Worm (Caenorhabditis elegans) whole organism, L4/young adult: ENCODE data around the gene kin-30.

Experiments
- W03F9.2 ChIP-seq: fragments of 150-350 bp; optimal IDR thresholded peaks from 2 replicates; lab custom pipeline; 2014; ENCODE audit warnings: missing biosample characterization, missing genetic modification characterization
- dao-5 ChIP-seq: sonication (generic microtip); optimal IDR thresholded peaks from 2 replicates; lab custom pipeline; 2016; ENCODE audit warnings: missing genotype, missing genetic modification characterization, moderate library complexity, missing compliant biosample characterization
- him-1 ChIP-seq: sonication (generic microtip); optimal IDR thresholded peaks from 2 replicates; lab custom pipeline; 2016; ENCODE audit warnings: missing genotype, missing genetic modification reagents, missing genetic modification characterization, missing compliant biosample characterization

Gene kin-30

DNA sequence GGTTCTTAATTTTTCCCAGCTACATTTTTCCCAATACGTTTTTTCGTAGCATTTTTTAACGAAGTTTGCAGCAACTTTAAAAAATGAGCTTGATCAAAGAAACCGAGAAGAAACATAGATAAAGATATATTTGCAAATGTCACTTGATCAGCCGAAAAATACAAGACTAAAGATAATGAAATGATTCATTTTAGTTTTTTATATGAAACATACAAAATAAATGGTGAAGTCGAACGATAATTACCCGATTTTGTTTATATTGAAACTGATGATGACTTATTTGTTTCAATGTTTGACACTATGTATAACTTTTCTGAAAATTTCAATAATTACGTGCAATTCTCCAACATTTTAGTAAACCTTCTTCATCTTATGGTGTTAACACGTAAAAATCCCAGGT, 23.7 kb downstream of the kin-30 start, which contains the start of gene srw-22:
srw-22 (plus strand) TSS at position 301 of the 400 bp plus-strand sequence.
- no peak for TF ChIP-seq him-1
- TF ChIP-seq dao-5 (tag; lab: Kevin White, UChicago), result no peak
- TF ChIP-seq W03F9.2, result no peak

- TF ChIP-seq him-1, result no peak
- TF ChIP-seq dao-5 (tag; lab: Kevin White, UChicago), result no peak
- TF ChIP-seq W03F9.2, result no peak
These were observed 27.7 kb downstream of the kin-30 start, which contains the start of gene T10H4.4 for ce11 chrV:15272263-15272662. Gene T10H4.4 (minus strand): TSS chrV:15272363.

DNA sequence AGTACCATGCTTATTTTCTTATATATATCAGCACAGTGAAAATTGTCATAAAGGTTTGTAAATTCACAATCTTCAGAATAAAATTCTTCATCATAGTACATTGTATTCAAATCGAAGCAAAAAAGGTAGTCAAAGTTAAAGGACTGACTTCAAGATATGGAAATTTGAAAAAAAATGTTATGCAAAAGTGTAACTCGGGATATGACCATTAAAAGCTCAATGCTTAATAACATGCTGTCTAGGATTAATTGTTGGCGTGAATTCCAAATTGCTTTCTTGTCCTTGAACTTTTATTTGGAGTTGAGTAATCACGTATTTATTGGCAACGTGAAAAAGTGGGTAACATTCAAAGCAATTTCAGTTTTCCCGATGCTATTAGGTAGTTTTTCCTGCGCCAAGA, 30.2 kb downstream of the kin-30 start, which contains the start of gene srw-16:
srw-16 (minus strand) TSS at position 101 of the 400 bp plus-strand sequence.
- TF ChIP-seq him-1 (no peak), dao-5 (tag; lab: Kevin White, UChicago) (no peak), W03F9.2 (no peak)

- TF ChIP-seq him-1 (no peak), W03F9.2 (no peak)
These were observed 32.4 kb downstream of the kin-30 start, which contains the start of gene srw-17 for ce11 chrV:15276915-15277314. Gene srw-17 (minus strand): TSS chrV:15277015.

DNA sequence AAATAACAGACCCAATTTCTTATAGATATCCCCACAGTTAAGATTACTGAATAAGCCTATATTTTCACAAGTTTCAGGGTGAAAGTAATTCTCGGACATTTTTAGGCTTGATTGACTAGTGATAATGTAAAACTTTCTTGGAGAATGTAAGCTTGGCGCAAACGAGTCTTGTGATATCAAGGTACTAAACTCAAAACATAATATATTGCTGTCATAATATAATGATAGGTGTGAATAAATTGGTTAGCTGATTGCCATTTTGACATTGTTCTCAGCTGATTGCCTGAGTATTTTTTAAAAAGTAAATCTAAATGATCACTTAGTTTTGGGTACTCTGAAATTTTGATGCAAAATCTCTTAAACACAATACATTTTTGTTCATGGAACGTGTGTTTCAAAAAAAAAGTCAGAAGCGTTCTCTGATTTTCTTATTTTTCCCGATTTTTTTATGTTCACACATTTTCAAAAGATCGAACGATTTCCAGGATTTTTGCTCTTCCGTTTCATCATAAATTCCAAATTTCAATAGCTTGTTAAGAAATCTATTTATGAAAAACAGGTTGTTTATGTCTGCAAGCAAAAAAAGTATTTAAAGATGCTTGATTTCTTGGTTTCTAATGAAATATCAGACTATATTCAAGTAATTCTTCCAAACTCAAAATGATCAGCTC, 36.9 kb downstream of the kin-30 start, which contains the start of the genes srw-19 and srx-51:
srw-19 (minus strand) TSS at position 101 of the 671 bp plus-strand sequence.
srx-51 (plus strand) TSS at position 621 of the 671 bp plus-strand sequence.
- TF ChIP-seq him-1 (no peak), dao-5 (tag; lab: Kevin White, UChicago) (no peak), W03F9.2 (no peak)

DNA sequence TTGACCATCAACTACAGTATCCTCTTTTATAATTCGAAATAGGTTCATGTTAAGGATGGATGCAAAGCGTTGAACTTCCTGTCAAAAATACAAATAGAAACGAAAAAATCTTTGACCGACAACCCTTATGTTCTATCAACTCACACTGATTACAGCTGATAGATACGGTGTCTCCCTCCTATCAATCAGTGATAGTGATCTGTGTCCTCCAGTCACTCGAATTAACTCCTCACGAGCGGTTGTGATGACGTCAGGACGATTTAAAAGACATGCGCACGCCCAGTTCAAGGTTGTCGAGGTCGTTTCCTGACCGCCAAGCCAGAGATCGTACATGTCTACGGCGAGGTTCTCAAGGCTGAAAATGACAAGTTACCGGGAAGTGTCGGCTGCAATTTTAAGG, 41.4 kb downstream of the kin-30 start:
- no peak for TF ChIP-seq W03F9.2
- TF ChIP-seq him-1, result no peak
- TF ChIP-seq dao-5 (tag; lab: Kevin White, UChicago), result no peak

DNA sequence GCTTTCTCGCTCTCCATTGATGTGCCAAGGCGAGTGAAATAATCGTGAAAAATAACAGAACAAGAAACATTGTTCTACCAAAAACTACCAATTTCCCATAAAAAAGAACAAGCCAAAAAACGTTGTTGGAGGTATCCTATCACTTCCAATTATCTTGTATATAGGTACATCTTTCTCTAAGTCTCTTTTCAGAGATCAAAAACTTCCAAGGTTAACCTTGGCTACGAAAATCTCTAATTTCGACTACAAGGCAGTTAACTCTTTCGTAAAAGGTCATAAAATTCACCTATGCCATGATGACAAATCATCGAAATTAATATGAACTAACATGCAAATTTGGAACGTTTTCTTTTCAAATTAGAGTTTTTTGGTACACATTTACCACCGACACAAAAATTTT, 43.3 kb downstream of the kin-30 start, which contains the start of gene cyp-34A1:
cyp-34A1 (minus strand) TSS at position 101 of the 400 bp plus-strand sequence.
- TF ChIP-seq dao-5 (tag; lab: Kevin White, UChicago) (no peak), him-1 (no peak), W03F9.2 (no peak)

- TF ChIP-seq him-1 (no peak), dao-5 (tag; lab: Kevin White, UChicago) (no peak), W03F9.2 (no peak)
These were observed 46.4 kb downstream of the kin-30 start, which contains the start of gene cyp-34A2 for ce11 chrV:15290995-15291394. Gene cyp-34A2 (minus strand): TSS chrV:15291095.

ce11 chrV:15293865-15294264, 49.3 kb downstream of the kin-30 start, which contains the start of gene str-96:
Gene str-96 (minus strand): TSS chrV:15293965.
- TF ChIP-seq him-1 (no peak), W03F9.2 (no peak), dao-5 (tag; lab: Kevin White, UChicago) (no peak)
